Worm (Caenorhabditis elegans) whole organism, late embryonic: ENCODE results near the gene enri-2.
A peak's percentile ranks its signal among the peaks of the same experiment; 100 is the strongest.

ENCODE experiments used
- C08G9.2 ChIP-seq: sonication (generic microtip); optimal IDR thresholded peaks from 2 replicates; lab custom pipeline; 2016; ENCODE audit warnings: mild to moderate bottlenecking, missing genetic modification characterization, moderate library complexity, missing compliant biosample characterization
- F13H6.1 ChIP-seq: sonication (generic microtip); optimal IDR thresholded peaks from 2 replicates; lab custom pipeline; 2016; ENCODE audit warnings: missing genetic modification characterization, missing compliant biosample characterization
- K09A11.1 ChIP-seq: sonication (generic microtip); optimal IDR thresholded peaks from 2 replicates; lab custom pipeline; 2017; ENCODE audit warnings: antibody characterized with exemption, mild to moderate bottlenecking, missing genetic modification characterization, missing compliant biosample characterization; ENCODE audit not compliant: insufficient read depth
- T23F11.4 ChIP-seq: fragments of 200-800 bp; sonication (Bioruptor generic); optimal IDR thresholded peaks from 2 replicates; lab custom pipeline; 2018; ENCODE audit warnings: mild to moderate bottlenecking, missing genetic modification characterization, missing compliant biosample characterization
- ama-1 ChIP-seq: fragments of 150-350 bp; optimal IDR thresholded peaks from 2 replicates; lab custom pipeline; 2014
- ceh-14 ChIP-seq: sonication (generic microtip); optimal IDR thresholded peaks from 2 replicates; lab custom pipeline; 2016; ENCODE audit warnings: missing genotype, missing genetic modification characterization, missing compliant biosample characterization
- ceh-22 ChIP-seq: sonication (generic microtip); optimal IDR thresholded peaks from 2 replicates; lab custom pipeline; 2017; ENCODE audit warnings: missing biosample characterization, missing genetic modification characterization
- ceh-6 ChIP-seq: fragments of 200-800 bp; sonication (Bioruptor generic); optimal IDR thresholded peaks from 2 replicates; lab custom pipeline; 2018; ENCODE audit warnings: mild to moderate bottlenecking, missing genetic modification characterization, missing compliant biosample characterization
- che-1 ChIP-seq: sonication (generic microtip); optimal IDR thresholded peaks from 2 replicates; lab custom pipeline; 2016; ENCODE audit warnings: mild to moderate bottlenecking, missing genetic modification characterization, missing compliant biosample characterization
- dve-1 ChIP-seq: sonication (generic microtip); optimal IDR thresholded peaks from 2 replicates; lab custom pipeline; 2017; ENCODE audit warnings: antibody characterized with exemption, mild to moderate bottlenecking, missing genetic modification characterization, missing compliant biosample characterization
- elt-2 ChIP-seq: sonication (generic microtip); optimal IDR thresholded peaks from 2 replicates; lab custom pipeline; 2016; ENCODE audit warnings: missing genetic modification reagents, missing genetic modification characterization, missing compliant biosample characterization
- elt-4 ChIP-seq: sonication (generic microtip); optimal IDR thresholded peaks from 2 replicates; lab custom pipeline; 2016; ENCODE audit warnings: missing genetic modification characterization, missing compliant biosample characterization
- eyg-1 ChIP-seq: sonication (generic microtip); optimal IDR thresholded peaks from 2 replicates; lab custom pipeline; 2016; ENCODE audit warnings: missing genotype, missing genetic modification characterization, missing compliant biosample characterization
- fkh-10 ChIP-seq: fragments of 150-350 bp; optimal IDR thresholded peaks from 2 replicates; lab custom pipeline; 2014; ENCODE audit warnings: missing biosample characterization, missing genetic modification reagents, missing genetic modification characterization
- gmeb-2 ChIP-seq: sonication (generic microtip); optimal IDR thresholded peaks from 2 replicates; lab custom pipeline; 2016; ENCODE audit warnings: missing genetic modification characterization, inconsistent platforms, missing compliant biosample characterization
- hlh-15 ChIP-seq: sonication (generic microtip); optimal IDR thresholded peaks from 2 replicates; lab custom pipeline; 2016; ENCODE audit warnings: missing genetic modification characterization, missing compliant biosample characterization
- hlh-6 ChIP-seq: sonication (generic microtip); optimal IDR thresholded peaks from 2 replicates; lab custom pipeline; 2016; ENCODE audit warnings: missing genotype, missing genetic modification characterization, missing compliant biosample characterization
- hlh-8 ChIP-seq: sonication (generic microtip); optimal IDR thresholded peaks from 2 replicates; lab custom pipeline; 2016; ENCODE audit warnings: missing genotype, missing genetic modification characterization, missing compliant biosample characterization
- lim-6 ChIP-seq: sonication (generic microtip); optimal IDR thresholded peaks from 2 replicates; lab custom pipeline; 2016; ENCODE audit warnings: missing genetic modification characterization, missing compliant biosample characterization
- madf-2 ChIP-seq: sonication (generic microtip); optimal IDR thresholded peaks from 2 replicates; lab custom pipeline; 2017; ENCODE audit warnings: missing genetic modification characterization, missing compliant biosample characterization
- mec-3 ChIP-seq: sonication (generic microtip); optimal IDR thresholded peaks from 2 replicates; lab custom pipeline; 2016; ENCODE audit warnings: borderline replicate concordance, missing genetic modification characterization, missing compliant biosample characterization
- nhr-11 ChIP-seq: fragments of 150-350 bp; optimal IDR thresholded peaks from 2 replicates; lab custom pipeline; 2014; ENCODE audit warnings: missing biosample characterization, missing genetic modification characterization
- nhr-232 ChIP-seq: sonication (generic microtip); optimal IDR thresholded peaks from 2 replicates; lab custom pipeline; 2016; ENCODE audit warnings: missing genetic modification characterization, missing compliant biosample characterization
- pat-9 ChIP-seq: fragments of 200-800 bp; sonication (Bioruptor generic); optimal IDR thresholded peaks from 2 replicates; lab custom pipeline; 2018; ENCODE audit warnings: mild to moderate bottlenecking, missing genetic modification characterization, moderate library complexity, missing compliant biosample characterization
- pax-1 ChIP-seq: fragments of 150-350 bp; optimal IDR thresholded peaks from 2 replicates; lab custom pipeline; 2014; ENCODE audit warnings: missing biosample characterization, missing genetic modification characterization
- pha-2 ChIP-seq: sonication (generic microtip); optimal IDR thresholded peaks from 2 replicates; lab custom pipeline; 2017; ENCODE audit warnings: mild to moderate bottlenecking, missing genetic modification characterization, missing compliant biosample characterization
- pqm-1 ChIP-seq: sonication (generic microtip); optimal IDR thresholded peaks from 2 replicates; lab custom pipeline; 2016; ENCODE audit warnings: missing genetic modification characterization, missing compliant biosample characterization
- pros-1 ChIP-seq: fragments of 150-350 bp; optimal IDR thresholded peaks from 2 replicates; lab custom pipeline; 2014; ENCODE audit warnings: missing biosample characterization, missing genetic modification reagents, missing genetic modification characterization
- ref-2 ChIP-seq: sonication (generic microtip); optimal IDR thresholded peaks from 2 replicates; lab custom pipeline; 2016; ENCODE audit warnings: missing genetic modification characterization, missing compliant biosample characterization
- sox-4 ChIP-seq: sonication (generic microtip); optimal IDR thresholded peaks from 2 replicates; lab custom pipeline; 2017; ENCODE audit warnings: mild to moderate bottlenecking, missing genetic modification characterization, inconsistent platforms, missing compliant biosample characterization
- syd-9 ChIP-seq: sonication (generic microtip); optimal IDR thresholded peaks from 2 replicates; lab custom pipeline; 2016; ENCODE audit warnings: mild to moderate bottlenecking, missing genetic modification characterization, moderate library complexity, missing compliant biosample characterization
- tbx-2 ChIP-seq: sonication (generic microtip); optimal IDR thresholded peaks from 2 replicates; lab custom pipeline; 2016; ENCODE audit warnings: missing genetic modification characterization, missing compliant biosample characterization
- unc-55 ChIP-seq: sonication (generic microtip); optimal IDR thresholded peaks from 2 replicates; lab custom pipeline; 2017; ENCODE audit warnings: missing biosample characterization, missing genetic modification reagents, missing genetic modification characterization
- ztf-16 ChIP-seq: sonication (generic microtip); optimal IDR thresholded peaks from 2 replicates; lab custom pipeline; 2017; ENCODE audit warnings: missing genetic modification characterization, missing compliant biosample characterization

The enri-2 gene

DNA sequence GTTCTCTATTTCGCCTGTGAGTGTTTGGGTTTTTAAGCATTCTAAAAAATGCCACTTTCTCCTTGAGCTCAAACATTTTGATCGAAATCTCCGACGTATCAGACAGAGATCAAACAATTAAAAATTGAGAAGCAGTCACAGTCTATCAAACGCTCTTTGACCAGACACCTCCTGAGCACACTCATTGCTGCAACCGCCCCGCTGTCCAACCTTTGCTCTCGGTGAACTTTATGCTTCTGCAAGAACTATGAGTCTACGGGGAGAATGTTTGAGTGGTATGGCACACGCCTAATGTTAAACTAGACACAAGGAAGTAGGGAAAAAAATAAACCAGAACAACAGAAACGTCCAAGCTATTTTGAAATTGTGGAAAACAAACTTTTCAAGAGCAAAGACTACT lies 19.6 kb downstream of the enri-2 start:
- no peak for TF ChIP-seq elt-4
- TF ChIP-seq ref-2 (tag; lab: Kevin White, UChicago): no peak
- TF ChIP-seq sox-4 (tag; lab: Kevin White, UChicago): no peak
- no peak for TF ChIP-seq T23F11.4 (GFP tag; lab: Kevin White, UChicago)
- TF ChIP-seq eyg-1 (tag; lab: Kevin White, UChicago): no peak

DNA sequence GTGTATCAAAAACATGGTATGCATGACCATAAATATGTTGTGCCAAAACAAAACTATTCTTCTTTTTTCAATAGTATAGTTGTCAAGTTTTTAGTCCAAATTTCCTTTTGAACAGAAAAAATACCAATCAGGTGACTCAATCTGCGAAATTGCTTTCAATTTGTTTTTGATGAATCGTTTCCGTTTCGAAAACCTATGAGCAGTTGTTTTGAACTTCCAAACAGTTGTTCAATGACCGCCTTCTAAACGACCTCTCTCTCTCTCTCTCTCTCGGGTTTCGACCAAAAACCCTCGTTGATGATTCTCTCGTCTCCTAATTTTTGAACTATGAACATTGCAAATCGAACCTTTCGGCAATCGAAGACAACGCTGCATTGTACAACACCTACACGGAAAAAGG lies 20.4 kb downstream of the enri-2 start:
- TF ChIP-seq pha-2 (tag; lab: Kevin White, UChicago) (no peak), pat-9 (tag; lab: Kevin White, UChicago) (no peak), madf-2 (no peak), elt-2 (no peak), C08G9.2 (tag; lab: Kevin White, UChicago) (no peak), elt-4 (no peak), syd-9 (tag; lab: Kevin White, UChicago) (no peak), mec-3 (tag; lab: Kevin White, UChicago) (no peak), ceh-22 (tag; lab: Kevin White, UChicago) (no peak), lim-6 (tag; lab: Kevin White, UChicago) (no peak)

DNA sequence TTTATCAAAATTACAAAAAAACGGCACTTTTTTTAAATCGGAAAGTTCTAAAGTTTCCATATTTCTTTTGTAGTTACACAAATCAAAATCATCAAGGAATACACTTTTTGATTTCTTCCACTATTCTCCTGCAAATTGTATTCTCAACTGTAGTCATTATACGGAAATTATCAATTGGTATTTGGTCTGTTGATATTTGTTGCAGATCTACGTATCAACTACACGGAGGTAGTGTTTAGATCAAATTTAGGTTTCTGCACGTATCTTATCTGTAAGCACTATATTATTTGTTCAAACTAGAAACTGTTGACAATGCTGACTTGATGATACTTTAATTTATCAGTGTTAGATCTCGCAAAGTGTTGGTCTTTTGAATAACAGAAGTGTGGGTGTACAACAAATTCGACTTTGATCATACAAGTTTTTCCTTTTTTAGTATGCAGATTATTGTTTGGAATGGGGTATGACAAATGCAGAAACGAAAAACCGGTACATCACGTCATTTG lies 22.7 kb downstream of the enri-2 start:
- TF ChIP-seq dve-1 (tag; lab: Kevin White, UChicago): peak; percentile 7
- no peak for TF ChIP-seq hlh-8 (tag; lab: Kevin White, UChicago)
- no peak for TF ChIP-seq ztf-16 (tag; lab: Kevin White, UChicago)
- TF ChIP-seq elt-2: peak; percentile 14

DNA sequence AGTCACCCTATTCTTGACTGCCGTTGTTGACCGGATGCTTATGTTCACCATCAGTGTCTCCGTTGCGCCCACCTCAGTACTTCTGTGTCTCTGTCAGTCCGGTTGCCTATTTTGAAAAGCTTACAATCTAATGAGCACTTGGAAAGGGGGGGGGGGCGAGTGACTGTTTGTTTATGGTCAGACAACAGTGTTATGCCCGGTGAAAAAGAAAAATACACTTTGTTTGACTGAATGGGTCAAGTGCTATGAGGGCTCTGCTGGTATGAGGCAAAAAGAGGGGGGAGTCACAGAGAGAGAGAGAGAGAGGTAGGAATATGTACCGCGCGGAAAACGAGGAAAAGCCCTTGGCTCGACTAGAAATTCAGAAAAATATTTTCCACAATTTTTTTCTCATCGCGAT lies 25.6 kb downstream of the enri-2 start:
- TF ChIP-seq tbx-2 (tag; lab: Kevin White, UChicago) (peak; percentile 43), F13H6.1 (tag; lab: Kevin White, UChicago) (no peak), pha-2 (tag; lab: Kevin White, UChicago) (peak; percentile 65), ceh-22 (tag; lab: Kevin White, UChicago) (peak; percentile 70)

DNA sequence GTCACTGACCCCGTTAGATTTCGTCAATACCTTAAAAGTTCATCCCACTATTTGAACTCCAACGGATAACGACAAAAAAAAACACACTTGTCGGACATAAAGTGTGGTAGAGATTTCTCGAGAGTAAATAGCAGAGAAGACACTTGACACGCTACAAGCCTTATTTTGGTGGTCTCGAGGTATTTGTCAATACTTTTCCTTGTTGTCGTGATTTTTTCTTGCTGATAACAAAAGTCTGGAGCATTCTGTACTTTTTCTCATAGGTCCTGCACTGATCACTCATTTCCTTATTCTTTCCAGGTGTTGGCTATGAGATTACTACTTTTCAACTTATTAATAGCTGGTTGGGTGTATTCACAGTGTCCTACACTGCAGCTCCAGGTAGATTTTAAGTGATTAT lies 26.8 kb downstream of the enri-2 start, which contains the start of gene lron-1:
lron-1 (plus strand) TSS at position 301 of the 400 bp plus-strand sequence.
- TF ChIP-seq hlh-6 (tag; lab: Kevin White, UChicago) (no peak), ceh-14 (tag; lab: Kevin White, UChicago) (no peak), hlh-15 (tag; lab: Kevin White, UChicago) (no peak), fkh-10 (GFP tag; lab: Kevin White, UChicago) (no peak), ceh-6 (GFP tag; lab: Kevin White, UChicago) (no peak), madf-2 (no peak), dve-1 (tag; lab: Kevin White, UChicago) (no peak), pros-1 (tag; lab: Kevin White, UChicago) (no peak), nhr-11 (no peak), lim-6 (tag; lab: Kevin White, UChicago) (no peak), ama-1 (no peak), K09A11.1 (tag; lab: Kevin White, UChicago) (no peak), che-1 (tag; lab: Kevin White, UChicago) (no peak), nhr-232 (tag; lab: Kevin White, UChicago) (no peak), pqm-1 (no peak), ref-2 (tag; lab: Kevin White, UChicago) (no peak)
- TF ChIP-seq, all 69 proteins: peak for 0

DNA sequence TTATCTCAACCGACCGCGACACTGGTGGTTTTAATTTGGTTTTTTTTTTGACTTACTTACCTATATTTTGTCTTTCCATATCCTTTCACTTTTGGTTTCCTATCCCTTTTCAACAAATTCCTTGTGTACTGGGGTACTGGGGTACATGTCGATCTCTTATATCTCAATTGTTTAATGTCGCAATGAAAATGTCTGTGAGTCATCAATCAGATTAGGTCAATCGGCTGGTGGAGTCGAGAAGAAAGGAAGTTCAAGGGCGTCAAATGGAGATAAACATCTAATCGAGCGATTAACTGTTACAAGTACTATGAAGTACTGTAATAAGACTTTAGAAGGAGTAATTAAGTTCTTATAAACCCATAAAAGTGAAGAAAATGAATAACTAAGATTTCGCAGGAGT lies 30.3 kb downstream of the enri-2 start:
- TF ChIP-seq pax-1: no peak
- no peak for TF ChIP-seq ref-2 (tag; lab: Kevin White, UChicago)
- no peak for TF ChIP-seq gmeb-2 (tag; lab: Kevin White, UChicago)
- peak; percentile 68 for TF ChIP-seq unc-55 (GFP tag; lab: Kevin White, UChicago)
- TF ChIP-seq, all 69 proteins: peak for 1
